Worm (Caenorhabditis elegans) whole organism, mixed stage, embryonic: ENCODE measurements around the gene str-247.

ENCODE experiments used
- M03D4.4 ChIP-seq: sonication (generic microtip); optimal IDR thresholded peaks from 2 replicates; lab custom pipeline; 2017; ENCODE audit warnings: mild to moderate bottlenecking, missing genetic modification characterization, missing compliant biosample characterization
- bed-3 ChIP-seq: fragments of 200-800 bp; sonication (Bioruptor generic); optimal IDR thresholded peaks from 3 replicates; lab custom pipeline; 2018; ENCODE audit warnings: mild to moderate bottlenecking, missing genetic modification characterization, moderate library complexity, missing compliant biosample characterization
- blmp-1 ChIP-seq: fragments of 150-350 bp; optimal IDR thresholded peaks from 2 replicates; lab custom pipeline; 2014; ENCODE audit warnings: missing biosample characterization, missing genetic modification characterization
- ceh-39 ChIP-seq: fragments of 150-350 bp; optimal IDR thresholded peaks from 2 replicates; lab custom pipeline; 2014; ENCODE audit warnings: missing biosample characterization, missing genetic modification characterization
- ceh-43 ChIP-seq: fragments of 200-800 bp; sonication (Bioruptor generic); optimal IDR thresholded peaks from 2 replicates; lab custom pipeline; 2018; ENCODE audit warnings: mild to moderate bottlenecking, missing genetic modification characterization, moderate library complexity, missing compliant biosample characterization
- ceh-83 ChIP-seq: fragments of 200-800 bp; sonication (Bioruptor generic); optimal IDR thresholded peaks from 2 replicates; lab custom pipeline; 2018; ENCODE audit warnings: mild to moderate bottlenecking, missing genetic modification characterization, missing compliant biosample characterization
- cnd-1 ChIP-seq: fragments of 200-800 bp; sonication (Bioruptor generic); optimal IDR thresholded peaks from 2 replicates; lab custom pipeline; 2018; ENCODE audit warnings: mild to moderate bottlenecking, missing genetic modification characterization, missing compliant biosample characterization
- drap-1 ChIP-seq: fragments of 200-800 bp; sonication (Bioruptor generic); optimal IDR thresholded peaks from 3 replicates; lab custom pipeline; 2018; ENCODE audit warnings: mild to moderate bottlenecking, missing genetic modification characterization, missing compliant biosample characterization
- elt-1 ChIP-seq: sonication (generic microtip); optimal IDR thresholded peaks from 2 replicates; lab custom pipeline; 2017; ENCODE audit warnings: missing genetic modification characterization, mild to moderate bottlenecking, missing compliant biosample characterization, antibody characterized with exemption, moderate library complexity, borderline replicate concordance; ENCODE audit not compliant: insufficient read depth
- elt-3 ChIP-seq: fragments of 150-350 bp; optimal IDR thresholded peaks from 2 replicates; lab custom pipeline; 2014; ENCODE audit warnings: missing biosample characterization, missing genetic modification characterization
- ham-2 ChIP-seq: fragments of 200-800 bp; sonication (Bioruptor generic); optimal IDR thresholded peaks from 2 replicates; lab custom pipeline; 2018; ENCODE audit warnings: mild to moderate bottlenecking, missing genetic modification characterization, missing compliant biosample characterization
- lin-13 ChIP-seq: fragments of 150-350 bp; optimal IDR thresholded peaks from 2 replicates; lab custom pipeline; 2014; ENCODE audit warnings: missing biosample characterization, missing genetic modification characterization
- lin-32 ChIP-seq: fragments of 200-800 bp; sonication (Bioruptor generic); optimal IDR thresholded peaks from 2 replicates; lab custom pipeline; 2018; ENCODE audit warnings: mild to moderate bottlenecking, missing genetic modification characterization, missing compliant biosample characterization
- lsy-2 ChIP-seq: fragments of 150-350 bp; optimal IDR thresholded peaks from 2 replicates; lab custom pipeline; 2014; ENCODE audit warnings: missing biosample characterization, missing genetic modification characterization
- mab-5 ChIP-seq: fragments of 150-350 bp; optimal IDR thresholded peaks from 2 replicates; lab custom pipeline; 2014; ENCODE audit warnings: missing biosample characterization, missing genetic modification characterization
- mep-1 ChIP-seq: fragments of 150-350 bp; optimal IDR thresholded peaks from 2 replicates; lab custom pipeline; 2017; ENCODE audit warnings: missing biosample characterization, missing genetic modification reagents, missing genetic modification characterization, inconsistent platforms
- mls-2 ChIP-seq: sonication (generic microtip); optimal IDR thresholded peaks from 2 replicates; lab custom pipeline; 2016; ENCODE audit warnings: mild to moderate bottlenecking, missing genetic modification characterization, moderate library complexity, missing compliant biosample characterization
- nhr-12 ChIP-seq: fragments of 150-350 bp; optimal IDR thresholded peaks from 2 replicates; lab custom pipeline; 2014; ENCODE audit warnings: missing biosample characterization, missing genetic modification characterization
- nhr-2 ChIP-seq: fragments of 150-350 bp; optimal IDR thresholded peaks from 2 replicates; lab custom pipeline; 2014; ENCODE audit warnings: missing biosample characterization, missing genetic modification characterization
- nhr-237 ChIP-seq: fragments of 150-350 bp; optimal IDR thresholded peaks from 2 replicates; lab custom pipeline; 2014; ENCODE audit warnings: missing biosample characterization, missing genetic modification characterization
- nhr-28 ChIP-seq: fragments of 150-350 bp; optimal IDR thresholded peaks from 2 replicates; lab custom pipeline; 2014; ENCODE audit warnings: missing biosample characterization, missing genetic modification characterization
- nhr-76 ChIP-seq: sonication (generic microtip); optimal IDR thresholded peaks from 2 replicates; lab custom pipeline; 2017; ENCODE audit warnings: missing biosample characterization, missing genetic modification characterization
- sem-2 ChIP-seq: fragments of 200-800 bp; sonication (Bioruptor generic); optimal IDR thresholded peaks from 2 replicates; lab custom pipeline; 2018; ENCODE audit warnings: mild to moderate bottlenecking, missing genetic modification characterization, missing compliant biosample characterization
- snpc-4 ChIP-seq: fragments of 150-350 bp; optimal IDR thresholded peaks from 2 replicates; lab custom pipeline; 2014; ENCODE audit warnings: missing biosample characterization, missing genetic modification characterization
- sptf-1 ChIP-seq: sonication (generic microtip); optimal IDR thresholded peaks from 2 replicates; lab custom pipeline; 2017; ENCODE audit warnings: mild to moderate bottlenecking, missing genetic modification characterization, moderate library complexity, missing compliant biosample characterization
- tbx-8 ChIP-seq: fragments of 200-800 bp; sonication (Bioruptor generic); optimal IDR thresholded peaks from 2 replicates; lab custom pipeline; 2018; ENCODE audit warnings: mild to moderate bottlenecking, missing genetic modification characterization, moderate library complexity, missing compliant biosample characterization
- unc-120 ChIP-seq: sonication (generic microtip); optimal IDR thresholded peaks from 2 replicates; lab custom pipeline; 2017; ENCODE audit warnings: missing genetic modification characterization, missing compliant biosample characterization; ENCODE audit not compliant: poor library complexity, severe bottlenecking
- unc-39 ChIP-seq: fragments of 150-350 bp; optimal IDR thresholded peaks from 2 replicates; lab custom pipeline; 2014; ENCODE audit warnings: missing biosample characterization, missing genetic modification characterization
- unc-62 ChIP-seq: fragments of 150-350 bp; optimal IDR thresholded peaks from 2 replicates; lab custom pipeline; 2014; ENCODE audit warnings: missing biosample characterization, missing genetic modification reagents, missing genetic modification characterization
- zip-8 ChIP-seq: fragments of 150-350 bp; optimal IDR thresholded peaks from 2 replicates; lab custom pipeline; 2014; ENCODE audit warnings: missing biosample characterization, missing genetic modification characterization
- ztf-11 ChIP-seq: fragments of 150-350 bp; optimal IDR thresholded peaks from 2 replicates; lab custom pipeline; 2014; ENCODE audit warnings: missing biosample characterization, missing genetic modification characterization

Gene str-247

DNA sequence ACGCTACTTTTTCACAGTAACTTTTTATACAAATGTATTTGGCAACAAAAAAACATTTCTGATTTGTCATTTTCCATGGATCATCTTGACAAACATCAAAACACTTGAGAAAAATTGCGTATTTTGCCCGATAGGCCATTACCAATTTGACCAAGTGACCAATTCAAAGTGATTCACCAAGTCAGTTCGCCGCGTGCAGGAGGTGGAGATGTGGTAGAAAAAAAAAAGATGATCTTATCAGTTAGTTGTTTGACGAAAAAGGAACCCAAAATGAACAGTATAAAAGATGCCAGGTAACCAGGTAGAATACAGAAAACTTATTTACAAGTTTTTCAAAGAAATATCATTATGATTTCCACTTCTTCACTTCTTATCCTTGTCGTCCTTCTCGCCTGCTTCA lies 35.2 kb downstream of the str-247 start, which contains the start of gene nlp-27:
Gene nlp-27, plus strand, starts transcription at position 309 of the 400 bp plus-strand sequence.
- TF ChIP-seq sem-2 (no peak), ceh-39 (tag; lab: Kevin White, UChicago) (no peak), tbx-8 (GFP tag; lab: Kevin White, UChicago) (no peak), ceh-83 (no peak), mls-2 (no peak), elt-3 (tag; lab: Kevin White, UChicago) (no peak), nhr-12 (tag; lab: Kevin White, UChicago) (no peak), bed-3 (no peak), nhr-2 (tag; lab: Kevin White, UChicago) (no peak)

DNA sequence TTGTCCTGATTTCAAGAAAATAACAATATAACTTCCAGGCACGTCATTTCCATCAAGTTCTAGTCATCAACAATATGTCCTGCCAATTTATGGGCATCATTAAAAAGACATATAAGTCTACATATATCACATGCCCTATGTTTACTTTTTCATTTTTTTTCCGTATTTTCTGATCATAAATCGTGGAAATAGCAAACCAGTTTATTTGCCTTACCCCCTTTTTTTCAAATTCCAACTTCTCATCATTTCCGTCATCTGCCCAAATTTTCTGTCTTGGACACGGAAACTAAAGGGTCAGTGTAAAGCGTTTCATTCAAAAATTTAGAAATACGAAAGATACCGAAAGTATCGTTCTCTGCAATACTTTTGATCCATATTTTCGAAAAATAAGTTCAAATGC lies 38.5 kb downstream of the str-247 start:
- no peak for TF ChIP-seq tbx-8 (GFP tag; lab: Kevin White, UChicago)
- no peak for TF ChIP-seq M03D4.4 (tag; lab: Kevin White, UChicago)
- no peak for TF ChIP-seq nhr-76 (tag; lab: Kevin White, UChicago)
- no peak for TF ChIP-seq nhr-237 (tag; lab: Kevin White, UChicago)
- TF ChIP-seq unc-62 (GFP tag; lab: Kevin White, UChicago): no peak
- no peak for TF ChIP-seq ham-2 (GFP tag; lab: Kevin White, UChicago)
- no peak for TF ChIP-seq blmp-1 (tag; lab: Kevin White, UChicago)
- TF ChIP-seq ztf-11 (tag; lab: Kevin White, UChicago): no peak
- TF ChIP-seq lin-13 (tag; lab: Kevin White, UChicago): no peak
- TF ChIP-seq ceh-83: no peak
- no peak for TF ChIP-seq drap-1
- no peak for TF ChIP-seq ceh-43
- no peak for TF ChIP-seq cnd-1 (tag; lab: Kevin White, UChicago)
- TF ChIP-seq nhr-28: no peak
- no peak for TF ChIP-seq mls-2
- TF ChIP-seq nhr-2 (tag; lab: Kevin White, UChicago): no peak
- no peak for TF ChIP-seq sem-2
- TF ChIP-seq elt-1 (tag; lab: Kevin White, UChicago): no peak
- no peak for TF ChIP-seq unc-39 (tag; lab: Kevin White, UChicago)

DNA sequence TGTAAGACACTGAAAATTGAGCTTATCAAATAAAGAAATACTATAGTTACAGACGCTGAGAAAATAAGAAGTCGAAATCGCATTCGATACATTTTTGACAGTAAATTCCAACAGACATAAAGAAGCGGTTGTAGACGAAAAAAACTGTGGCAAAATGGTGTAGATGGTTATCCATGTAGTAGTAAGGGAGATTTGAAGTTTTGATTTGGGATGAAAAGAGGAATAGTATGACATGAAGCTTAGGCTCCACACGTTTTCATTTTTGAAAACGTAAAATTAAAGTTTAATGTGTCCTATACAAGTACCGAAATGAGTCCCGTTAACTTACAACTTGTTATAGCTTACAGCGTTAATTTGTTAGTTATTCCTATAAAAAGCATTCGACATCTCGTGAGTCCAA lies 40.2 kb downstream of the str-247 start, which contains the start of gene K09D9.9:
Gene K09D9.9, minus strand, starts transcription at position 101 of the 400 bp plus-strand sequence.
- TF ChIP-seq cnd-1 (tag; lab: Kevin White, UChicago) (no peak), mls-2 (no peak), bed-3 (no peak), nhr-76 (tag; lab: Kevin White, UChicago) (no peak)

DNA sequence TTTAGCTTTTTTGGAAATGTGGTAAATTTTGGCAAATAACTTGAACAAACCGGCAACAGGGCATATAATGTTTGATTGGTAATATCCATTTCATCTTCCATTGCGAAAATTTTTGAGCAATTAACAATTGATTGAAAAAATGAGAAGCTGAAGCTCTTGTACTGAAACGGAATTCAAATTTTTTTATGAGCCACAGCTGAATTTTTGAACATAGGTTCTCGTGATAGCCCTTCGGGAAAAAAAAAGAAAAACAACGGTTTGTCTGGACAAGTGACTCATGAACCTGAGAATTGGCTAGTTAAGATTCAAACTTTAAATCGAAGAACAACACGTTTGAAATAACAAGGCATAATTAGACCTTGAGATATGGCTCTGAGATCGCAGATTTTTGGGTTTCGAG lies 42.0 kb downstream of the str-247 start, which contains the start of gene srx-62:
Gene srx-62, minus strand, starts transcription at position 101 of the 400 bp plus-strand sequence.
- TF ChIP-seq lin-32: no peak
- no peak for TF ChIP-seq ham-2 (GFP tag; lab: Kevin White, UChicago)
- TF ChIP-seq snpc-4 (tag; lab: Kevin White, UChicago): no peak
- TF ChIP-seq sptf-1 (tag; lab: Kevin White, UChicago): no peak
- no peak for TF ChIP-seq bed-3
- no peak for TF ChIP-seq ceh-39 (tag; lab: Kevin White, UChicago)
- TF ChIP-seq ztf-11 (tag; lab: Kevin White, UChicago): no peak
- TF ChIP-seq cnd-1 (tag; lab: Kevin White, UChicago): no peak
- no peak for TF ChIP-seq zip-8
- TF ChIP-seq mls-2: no peak
- no peak for TF ChIP-seq lsy-2 (tag; lab: Kevin White, UChicago)
- TF ChIP-seq ceh-83: no peak
- TF ChIP-seq unc-62 (GFP tag; lab: Kevin White, UChicago): no peak
- TF ChIP-seq lin-13 (tag; lab: Kevin White, UChicago): no peak
- no peak for TF ChIP-seq elt-3 (tag; lab: Kevin White, UChicago)
- TF ChIP-seq mep-1 (tag; lab: Kevin White, UChicago): no peak
- no peak for TF ChIP-seq unc-120 (tag; lab: Kevin White, UChicago)
- TF ChIP-seq mab-5 (tag; lab: Kevin White, UChicago): no peak
- TF ChIP-seq drap-1: no peak

- TF ChIP-seq mls-2: no peak
- no peak for TF ChIP-seq zip-8
- no peak for TF ChIP-seq sptf-1 (tag; lab: Kevin White, UChicago)
- TF ChIP-seq nhr-12 (tag; lab: Kevin White, UChicago): no peak
- TF ChIP-seq nhr-237 (tag; lab: Kevin White, UChicago): no peak
Observed at ce11 chrV:4004577-4004976, 50.7 kb downstream of the str-247 start.
